Worm (Caenorhabditis elegans) whole organism, L4 larva: ENCODE measurements around the gene T28C6.10.

Experiments used
- T20F7.1 ChIP-seq: fragments of 200-800 bp; sonication (Bioruptor generic); optimal IDR thresholded peaks from 2 replicates; lab custom pipeline; 2018; ENCODE audit warnings: mild to moderate bottlenecking, missing genetic modification characterization, missing compliant biosample characterization
- ZK546.5 ChIP-seq, 2 experiments: sonication (generic microtip); optimal IDR thresholded peaks; 2 replicates each; lab custom pipeline; 2017; ENCODE audit warnings: missing biosample characterization in 2 of 2, missing genetic modification characterization in 2 of 2
- ceh-28 ChIP-seq: fragments of 150-350 bp; optimal IDR thresholded peaks from 2 replicates; lab custom pipeline; 2014; ENCODE audit warnings: missing biosample characterization, missing genetic modification reagents, missing genetic modification characterization
- duxl-1 ChIP-seq: sonication (generic microtip); optimal IDR thresholded peaks from 2 replicates; lab custom pipeline; 2016; ENCODE audit warnings: mild to moderate bottlenecking, missing genetic modification characterization, moderate library complexity, missing compliant biosample characterization; ENCODE audit not compliant: poor library complexity
- dve-1 ChIP-seq: sonication (generic microtip); optimal IDR thresholded peaks from 2 replicates; lab custom pipeline; 2017; ENCODE audit warnings: antibody characterized with exemption, mild to moderate bottlenecking, missing genetic modification characterization, missing compliant biosample characterization; ENCODE audit not compliant: insufficient read depth
- fos-1 ChIP-seq: fragments of 150-350 bp; optimal IDR thresholded peaks from 2 replicates; lab custom pipeline; 2014; ENCODE audit warnings: missing biosample characterization, missing genetic modification characterization
- hlh-11 ChIP-seq: fragments of 200-800 bp; sonication (Bioruptor generic); optimal IDR thresholded peaks from 2 replicates; lab custom pipeline; 2018; ENCODE audit warnings: mild to moderate bottlenecking, missing genetic modification characterization, missing compliant biosample characterization
- lin-15B ChIP-seq: fragments of 150-350 bp; sonication (generic microtip); optimal IDR thresholded peaks from 3 replicates; lab custom pipeline; 2014; ENCODE audit warnings: missing biosample characterization, missing genetic modification characterization
- lin-29 ChIP-seq: fragments of 200-800 bp; sonication (Bioruptor generic); IDR thresholded peaks from 2 replicates; pipeline ENCODE4 v1.3.6; 2022; ENCODE audit warnings: missing genetic modification reagents, missing genetic modification characterization, missing compliant biosample characterization
- nhr-28 ChIP-seq: fragments of 150-350 bp; optimal IDR thresholded peaks from 2 replicates; lab custom pipeline; 2014; ENCODE audit warnings: missing biosample characterization, missing genetic modification characterization
- nhr-6 ChIP-seq: fragments of 150-350 bp; optimal IDR thresholded peaks from 2 replicates; lab custom pipeline; 2014; ENCODE audit warnings: missing biosample characterization, missing genetic modification characterization
- snpc-4 ChIP-seq: fragments of 150-350 bp; optimal IDR thresholded peaks from 2 replicates; lab custom pipeline; 2014; ENCODE audit warnings: missing biosample characterization, missing genetic modification characterization
- ztf-7 ChIP-seq: fragments of 150-350 bp; optimal IDR thresholded peaks from 2 replicates; lab custom pipeline; 2014; ENCODE audit warnings: missing biosample characterization, missing genetic modification characterization

The T28C6.10 gene

DNA sequence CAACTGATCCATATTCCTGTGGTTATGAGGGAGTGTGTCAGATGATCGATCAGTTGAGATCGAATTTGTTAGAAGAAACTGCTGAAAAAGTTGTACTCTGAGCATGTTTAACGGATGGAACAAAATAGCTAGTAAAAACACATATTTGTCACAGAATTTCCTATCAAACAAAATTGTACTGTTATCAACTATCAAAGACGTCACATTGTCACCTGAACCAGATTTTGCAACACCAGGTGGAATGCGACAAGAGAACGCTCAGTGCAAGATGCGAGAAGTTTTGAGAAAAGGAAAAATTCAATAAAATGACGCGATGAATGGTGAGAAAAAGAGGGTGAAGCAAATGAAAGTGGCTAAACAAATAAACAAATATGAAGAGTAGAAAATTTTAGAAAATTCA, 49.8 kb downstream of the T28C6.10 start (continued):
- TF ChIP-seq duxl-1 (tag; lab: Kevin White, UChicago) (no peak), ceh-28 (tag; lab: Kevin White, UChicago) (no peak), ZK546.5 (tag; optimal IDR thresholded peaks at IDR 0.05; lab: Kevin White, UChicago) (no peak), ztf-7 (tag; lab: Kevin White, UChicago) (no peak), lin-29 (GFP tag; lab: Robert Waterston, UW) (no peak), dve-1 (peak; percentile 45), hlh-11 (tag; lab: Kevin White, UChicago) (peak; percentile 46), lin-15B (tag; lab: Kevin White, UChicago) (no peak), snpc-4 (tag; lab: Kevin White, UChicago) (no peak), nhr-6 (tag; lab: Kevin White, UChicago) (no peak), nhr-28 (tag; lab: Kevin White, UChicago) (peak; percentile 67), T20F7.1 (no peak), fos-1 (tag; lab: Kevin White, UChicago) (no peak)
